Fruit fly (Drosophila melanogaster) whole organism, embryonic: Measurements from ENCODE around the gene CG32192.
A peak's percentile ranks its signal among the peaks of the same experiment; 100 is the strongest.

Experiments used
- Atf3 ChIP-seq: fragments of 200-800 bp; sonication (Bioruptor generic); optimal IDR thresholded peaks from 3 replicates; lab custom pipeline; 2016; ENCODE audit warnings: missing biosample characterization, missing genetic modification characterization
- CG10274 ChIP-seq: fragments of 200-800 bp; sonication (Bioruptor generic); optimal IDR thresholded peaks from 3 replicates; lab custom pipeline; 2017; ENCODE audit warnings: missing biosample characterization, mild to moderate bottlenecking, missing genetic modification characterization
- CG10565 ChIP-seq: fragments of 200-800 bp; sonication (Bioruptor generic); optimal IDR thresholded peaks from 3 replicates; lab custom pipeline; 2016; ENCODE audit warnings: missing biosample characterization, mild to moderate bottlenecking, missing genetic modification characterization
- CG10654 ChIP-seq: fragments of 200-800 bp; sonication (Bioruptor generic); optimal IDR thresholded peaks from 2 replicates; lab custom pipeline; 2016; ENCODE audit warnings: missing biosample characterization, missing genetic modification characterization
- CG12071 ChIP-seq: fragments of 200-800 bp; sonication (Bioruptor generic); optimal IDR thresholded peaks from 3 replicates; lab custom pipeline; 2018; ENCODE audit warnings: missing biosample characterization, mild to moderate bottlenecking, missing genetic modification characterization
- CG1233 ChIP-seq: fragments of 200-800 bp; sonication (Bioruptor generic); optimal IDR thresholded peaks from 4 replicates; lab custom pipeline; 2018; ENCODE audit warnings: missing biosample characterization, mild to moderate bottlenecking, missing genetic modification characterization
- CG12769 ChIP-seq: fragments of 200-800 bp; sonication (Bioruptor generic); optimal IDR thresholded peaks from 2 replicates; lab custom pipeline; 2019; ENCODE audit warnings: missing biosample characterization, mild to moderate bottlenecking, missing genetic modification characterization, moderate library complexity
- CG12942 ChIP-seq: fragments of 200-800 bp; sonication (Bioruptor generic); optimal IDR thresholded peaks from 3 replicates; lab custom pipeline; 2016; ENCODE audit warnings: missing biosample characterization, missing genetic modification characterization
- CG15269 ChIP-seq: fragments of 200-800 bp; sonication (Bioruptor generic); optimal IDR thresholded peaks from 2 replicates; lab custom pipeline; 2018; ENCODE audit warnings: missing biosample characterization, mild to moderate bottlenecking, missing genetic modification characterization, moderate library complexity
- CG17802 ChIP-seq: fragments of 200-800 bp; sonication (Bioruptor generic); optimal IDR thresholded peaks from 2 replicates; lab custom pipeline; 2018; ENCODE audit warnings: missing biosample characterization, mild to moderate bottlenecking, missing genetic modification characterization, moderate library complexity
- CG2120 ChIP-seq: fragments of 200-800 bp; sonication (Bioruptor generic); optimal IDR thresholded peaks from 3 replicates; lab custom pipeline; 2016; ENCODE audit warnings: missing biosample characterization, missing genetic modification characterization
- CG3065 ChIP-seq: fragments of 200-800 bp; sonication (Bioruptor generic); optimal IDR thresholded peaks from 2 replicates; lab custom pipeline; 2016; ENCODE audit warnings: missing biosample characterization, missing genetic modification characterization
- CG3163 ChIP-seq: fragments of 200-800 bp; sonication (Bioruptor generic); optimal IDR thresholded peaks from 3 replicates; lab custom pipeline; 2016; ENCODE audit warnings: missing biosample characterization, missing genetic modification characterization
- CG3407 ChIP-seq: fragments of 200-800 bp; sonication (Bioruptor generic); optimal IDR thresholded peaks from 2 replicates; lab custom pipeline; 2018; ENCODE audit warnings: missing biosample characterization, mild to moderate bottlenecking, missing genetic modification characterization
- CG34376 ChIP-seq: fragments of 200-800 bp; sonication (Bioruptor generic); optimal IDR thresholded peaks from 2 replicates; lab custom pipeline; 2018; ENCODE audit warnings: missing biosample characterization, mild to moderate bottlenecking, missing genetic modification characterization
- CG3726 ChIP-seq: fragments of 200-800 bp; sonication (Bioruptor generic); IDR thresholded peaks from 3 replicates; pipeline ENCODE4, ENCODE4 v1.3.6; 2022; ENCODE audit warnings: missing biosample characterization, missing genetic modification characterization
- CG6689 ChIP-seq: fragments of 200-800 bp; sonication (Bioruptor generic); IDR thresholded peaks from 2 replicates; pipeline ENCODE4 v1.3.6; 2022; ENCODE audit warnings: missing biosample characterization, missing genetic modification characterization
- CG8924 ChIP-seq: fragments of 200-800 bp; optimal IDR thresholded peaks from 3 replicates; lab custom pipeline; 2019; ENCODE audit warnings: missing biosample characterization, mild to moderate bottlenecking, missing genetic modification characterization, moderate library complexity
- Dad ChIP-seq: fragments of 200-800 bp; sonication (Bioruptor generic); optimal IDR thresholded peaks from 3 replicates; lab custom pipeline; 2016; ENCODE audit warnings: missing biosample characterization, missing genetic modification characterization
- HmgZ ChIP-seq: fragments of 200-800 bp; sonication (Bioruptor generic); optimal IDR thresholded peaks from 2 replicates; lab custom pipeline; 2018; ENCODE audit warnings: missing biosample characterization, mild to moderate bottlenecking, missing genetic modification characterization
- Hr78 ChIP-seq, 2 experiments: fragments of 200-800 bp in 1 of 2; fragments of >200 bp in 1 of 2; sonication (Bioruptor generic) in 1 of 2; optimal IDR thresholded peaks; 2 replicates each; lab custom pipeline; 2017 to 2019; ENCODE audit warnings: missing biosample characterization in 2 of 2, missing genetic modification characterization in 2 of 2, mild to moderate bottlenecking in 1 of 2, moderate library complexity in 1 of 2
- Lim3 ChIP-seq: fragments of 200-800 bp; sonication (Bioruptor generic); IDR thresholded peaks from 2 replicates; pipeline ENCODE4 v1.3.6; 2022; ENCODE audit warnings: missing biosample characterization, missing genetic modification characterization
- NC2α ChIP-seq: fragments of 200-800 bp; sonication (Bioruptor generic); optimal IDR thresholded peaks from 2 replicates; lab custom pipeline; 2016; ENCODE audit warnings: missing biosample characterization, missing genetic modification characterization
- Pdp1 ChIP-seq, 2 experiments: fragments of 200-800 bp; sonication (Bioruptor generic); optimal IDR thresholded peaks; 3 replicates each; lab custom pipeline; 2016; ENCODE audit warnings: missing biosample characterization in 2 of 2, missing genetic modification characterization in 2 of 2, mild to moderate bottlenecking in 1 of 2, moderate library complexity in 1 of 2
- Scr ChIP-seq: fragments of 200-800 bp; sonication (Bioruptor generic); IDR thresholded peaks from 2 replicates; pipeline ENCODE4 v1.3.6; 2022; ENCODE audit warnings: missing biosample characterization, missing genetic modification characterization; ENCODE audit not compliant: partially characterized antibody
- Six4 ChIP-seq: fragments of 200-800 bp; sonication (Bioruptor generic); optimal IDR thresholded peaks from 2 replicates; lab custom pipeline; 2016; ENCODE audit warnings: missing biosample characterization, missing genetic modification characterization
- Usf ChIP-seq: fragments of 200-800 bp; sonication (Bioruptor generic); optimal IDR thresholded peaks from 2 replicates; lab custom pipeline; 2017; ENCODE audit warnings: missing genotype, missing biosample characterization, missing genetic modification characterization
- ase ChIP-seq: fragments of 200-800 bp; sonication (Bioruptor generic); IDR thresholded peaks from 3 replicates; pipeline ENCODE4 v1.3.6; 2022; ENCODE audit warnings: missing biosample characterization, missing genetic modification characterization
- crc ChIP-seq: fragments of 200-800 bp; sonication (Bioruptor generic); optimal IDR thresholded peaks from 2 replicates; lab custom pipeline; 2016; ENCODE audit warnings: missing biosample characterization, missing genetic modification characterization
- crol ChIP-seq: fragments of 200-800 bp; sonication (Bioruptor generic); IDR thresholded peaks from 2 replicates; pipeline ENCODE4 v1.3.6; 2022; ENCODE audit warnings: missing biosample characterization, missing genetic modification characterization
- cwo ChIP-seq: fragments of 200-800 bp; sonication (Bioruptor generic); optimal IDR thresholded peaks from 3 replicates; lab custom pipeline; 2017; ENCODE audit warnings: missing biosample characterization, missing genetic modification characterization, mild to moderate bottlenecking, moderate library complexity, missing genetic modification reagents
- gcm ChIP-seq: fragments of 200-800 bp; sonication (Bioruptor generic); optimal IDR thresholded peaks from 2 replicates; lab custom pipeline; 2019; ENCODE audit warnings: missing biosample characterization, mild to moderate bottlenecking, missing genetic modification characterization, moderate library complexity
- h ChIP-seq: fragments of >200 bp; optimal IDR thresholded peaks from 2 replicates; lab custom pipeline; 2017
- insv ChIP-seq, 2 experiments: fragments of 200-800 bp; sonication (Bioruptor generic); optimal IDR thresholded peaks; 3 replicates each; lab custom pipeline; 2016 to 2018; ENCODE audit warnings: missing biosample characterization in 2 of 2, missing genetic modification characterization in 2 of 2
- pb ChIP-seq: fragments of 200-800 bp; sonication (Bioruptor generic); optimal IDR thresholded peaks from 3 replicates; lab custom pipeline; 2016; ENCODE audit warnings: missing biosample characterization, missing genetic modification characterization
- pho ChIP-seq: fragments of 200-800 bp; sonication (Bioruptor generic); optimal IDR thresholded peaks from 2 replicates; lab custom pipeline; 2016; ENCODE audit warnings: missing biosample characterization, missing genetic modification characterization
- pros ChIP-seq: fragments of 200-800 bp; sonication (Bioruptor generic); optimal IDR thresholded peaks from 3 replicates; lab custom pipeline; 2019; ENCODE audit warnings: missing biosample characterization, mild to moderate bottlenecking, missing genetic modification characterization, moderate library complexity
- ranshi ChIP-seq: fragments of 200-800 bp; sonication (Bioruptor generic); IDR thresholded peaks from 2 replicates; pipeline ENCODE4 v1.3.6; 2022; ENCODE audit warnings: missing biosample characterization, missing genetic modification characterization
- rib ChIP-seq: fragments of 200-800 bp; sonication (Bioruptor generic); IDR thresholded peaks from 2 replicates; pipeline ENCODE4 v1.3.6; 2022; ENCODE audit warnings: missing biosample characterization, missing genetic modification characterization
- sd ChIP-seq: fragments of 200-800 bp; sonication (Bioruptor generic); optimal IDR thresholded peaks from 3 replicates; lab custom pipeline; 2018; ENCODE audit warnings: missing biosample characterization, mild to moderate bottlenecking, missing genetic modification characterization, moderate library complexity
- tap ChIP-seq: fragments of 200-800 bp; optimal IDR thresholded peaks from 3 replicates; lab custom pipeline; 2019; ENCODE audit warnings: missing biosample characterization, mild to moderate bottlenecking, missing genetic modification characterization, moderate library complexity
- zen ChIP-seq: fragments of 200-800 bp; sonication (Bioruptor generic); optimal IDR thresholded peaks from 3 replicates; lab custom pipeline; 2018; ENCODE audit warnings: missing biosample characterization, mild to moderate bottlenecking, missing genetic modification characterization, moderate library complexity
- zf30C ChIP-seq: fragments of 200-800 bp; sonication (Bioruptor generic); optimal IDR thresholded peaks from 3 replicates; lab custom pipeline; 2018; ENCODE audit warnings: missing biosample characterization, mild to moderate bottlenecking, missing genetic modification characterization

The CG32192 gene

DNA sequence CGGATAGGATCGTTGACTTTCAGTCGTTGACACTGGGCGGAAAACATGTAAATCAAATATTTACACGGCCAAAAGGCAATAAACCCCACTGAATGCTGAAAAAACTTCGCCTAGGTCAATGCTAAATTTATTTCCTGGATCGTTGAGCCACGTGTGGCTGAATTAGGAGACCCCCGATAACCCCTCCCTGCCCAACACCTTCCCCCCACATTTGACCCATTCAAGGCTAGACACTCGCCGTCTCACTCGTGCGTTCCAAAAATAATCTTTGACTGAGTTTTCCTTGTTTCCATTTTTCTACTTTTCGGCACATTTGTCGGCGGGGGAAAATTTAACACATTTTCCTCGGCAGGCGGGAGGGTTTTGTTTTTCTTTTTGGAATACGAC lies 40.0 kb upstream of the CG32192 start:
- TF ChIP-seq CG10274 (GFP tag; lab: Kevin White, UChicago) (no peak), NC2α (GFP tag; lab: Kevin White, UChicago) (no peak), CG3726 (GFP tag; lab: Robert Waterston, UW) (no peak), CG10654 (GFP tag; lab: Kevin White, UChicago) (no peak), ase (GFP tag; lab: Robert Waterston, UW) (no peak), CG1233 (no peak), cwo (GFP tag; lab: Kevin White, UChicago) (peak; percentile 64), Dad (GFP tag; lab: Kevin White, UChicago) (no peak), crol (GFP tag; lab: Robert Waterston, UW) (peak; percentile 91), zf30C (GFP tag; lab: Kevin White, UChicago) (no peak), CG8924 (tag; lab: Kevin White, UChicago) (no peak), ranshi (GFP tag; lab: Robert Waterston, UW) (no peak), pros (GFP tag; lab: Kevin White, UChicago) (no peak), Lim3 (no peak), CG3163 (GFP tag; lab: Kevin White, UChicago) (no peak), Six4 (GFP tag; lab: Kevin White, UChicago) (no peak), Usf (GFP tag; lab: Kevin White, UChicago) (no peak), Atf3 (GFP tag; lab: Kevin White, UChicago) (no peak), CG12071 (GFP tag; lab: Kevin White, UChicago) (no peak), zen (tag; lab: Kevin White, UChicago) (no peak), CG15269 (tag; lab: Kevin White, UChicago) (no peak), CG12769 (tag; lab: Kevin White, UChicago) (peak; percentile 84), tap (no peak), crc (GFP tag; lab: Kevin White, UChicago) (no peak), gcm (GFP tag; lab: Kevin White, UChicago) (no peak), CG17802 (no peak), CG3407 (GFP tag; lab: Kevin White, UChicago) (no peak), CG12942 (GFP tag; lab: Kevin White, UChicago) (no peak), h (lab: Kevin White, UChicago) (no peak), rib (peak; percentile 29; the same call in 1 of the 2 replicates), sd (tag; lab: Kevin White, UChicago) (peak; percentile 71), CG6689 (GFP tag; lab: Robert Waterston, UW) (no peak), CG34376 (GFP tag; lab: Kevin White, UChicago) (no peak), CG3065 (no peak), Pdp1 (GFP tag; optimal IDR thresholded peaks at IDR 0.05; lab: Kevin White, UChicago) (no peak)

DNA sequence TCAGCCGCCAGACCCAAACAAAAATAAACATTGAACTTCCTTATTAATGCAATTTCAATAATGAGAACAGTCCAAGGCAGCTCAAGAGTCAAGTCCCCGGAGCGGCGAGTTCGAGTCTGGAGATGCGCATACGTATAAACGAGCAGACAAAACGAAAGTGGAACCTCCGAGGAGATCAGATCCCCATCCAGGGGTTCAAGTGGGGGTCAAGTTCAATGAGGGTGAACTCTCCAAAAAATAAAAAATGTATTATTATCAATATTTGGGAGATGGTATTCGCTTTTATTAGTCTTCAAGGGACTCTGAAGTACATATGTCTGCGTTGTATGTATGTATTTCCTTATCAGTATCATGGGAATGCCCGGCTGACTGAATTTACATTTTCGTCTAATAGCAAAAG lies 39.2 kb upstream of the CG32192 start:
- TF ChIP-seq pb (GFP tag; lab: Kevin White, UChicago): no peak
- TF ChIP-seq insv (GFP tag; optimal IDR thresholded peaks at IDR 0.05; lab: Kevin White, UChicago): no peak
- no peak for TF ChIP-seq CG10565 (GFP tag; lab: Kevin White, UChicago)
- no peak for TF ChIP-seq pho (GFP tag; lab: Kevin White, UChicago)
- peak in 1 of 2 experiments; percentile 15 for TF ChIP-seq Hr78 (GFP tag; optimal IDR thresholded peaks at IDR 0.05; lab: Kevin White, UChicago)
- TF ChIP-seq HmgZ (tag; lab: Kevin White, UChicago): no peak
- no peak for TF ChIP-seq CG2120
- TF ChIP-seq Scr (GFP tag; lab: Robert Waterston, UW): no peak
